Worm (Caenorhabditis elegans): Measurements from ENCODE around the gene mrps-21.

Gene mrps-21

ce11 chrIV:4673332-4673731, 14.0 kb upstream of the mrps-21 start:
- TF ChIP-seq nhr-237 (tag; optimal IDR thresholded peaks at IDR 0.05) = no peak
- TF ChIP-seq skn-1 (tag; optimal IDR thresholded peaks at IDR 0.05) = no peak
- no peak for TF ChIP-seq mab-5 (tag; optimal IDR thresholded peaks at IDR 0.05)
- TF ChIP-seq fos-1 (tag; optimal IDR thresholded peaks at IDR 0.05) = no peak
- TF ChIP-seq sem-4 (tag; optimal IDR thresholded peaks at IDR 0.05) = no peak
- TF ChIP-seq gmeb-1 (tag; optimal IDR thresholded peaks at IDR 0.05) = no peak
- no peak for TF ChIP-seq elt-1 (tag; optimal IDR thresholded peaks at IDR 0.05)
- no peak for TF ChIP-seq sma-3 (GFP tag; optimal IDR thresholded peaks at IDR 0.05)
- TF ChIP-seq nhr-12 (tag; optimal IDR thresholded peaks at IDR 0.05) = no peak
- TF ChIP-seq blmp-1 (tag; optimal IDR thresholded peaks at IDR 0.05; ENCODE audit: insufficient read depth) = no peak
- no peak for TF ChIP-seq lin-13 (GFP tag; optimal IDR thresholded peaks at IDR 0.05)

ce11 chrIV:4669242-4669641, 9.9 kb upstream of the mrps-21 start, which contains the start of gene F29B9.12:
TSS of gene F29B9.12 (plus strand) at chrIV:4669542.
- TF ChIP-seq elt-3 (tag; optimal IDR thresholded peaks at IDR 0.05) = no peak
- TF ChIP-seq R02D3.7 (tag; optimal IDR thresholded peaks at IDR 0.05) = no peak
- no peak for TF ChIP-seq elt-1 (tag; optimal IDR thresholded peaks at IDR 0.05)
- TF ChIP-seq mdl-1 (tag; optimal IDR thresholded peaks at IDR 0.05) = no peak

DNA sequence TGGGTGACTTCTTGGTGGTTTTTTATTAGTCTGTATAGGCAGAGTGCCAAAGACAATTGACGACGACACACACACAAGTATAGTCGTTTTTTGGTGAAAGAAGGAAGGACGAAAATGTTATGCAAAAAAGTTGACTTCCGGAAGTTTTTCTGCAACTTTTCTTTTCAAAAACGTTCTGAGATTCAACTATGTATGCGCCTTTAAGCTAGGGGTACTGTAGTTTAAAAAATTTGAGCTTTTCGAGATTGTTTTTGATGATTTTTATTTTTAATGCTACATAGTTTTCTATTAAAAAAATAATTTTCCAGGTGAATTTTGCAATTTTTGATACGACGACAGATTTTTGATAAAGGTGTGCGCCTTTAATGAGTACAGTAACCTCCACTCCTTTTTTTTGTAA, 8.5 kb upstream of the mrps-21 start:
- TF ChIP-seq nhr-12 (tag; optimal IDR thresholded peaks at IDR 0.05) (no peak), C34F6.9 (tag; optimal IDR thresholded peaks at IDR 0.05) (no peak), egl-27 (tag; optimal IDR thresholded peaks at IDR 0.05) (no peak), nhr-21 (tag; optimal IDR thresholded peaks at IDR 0.05) (no peak), sma-9 (GFP tag; optimal IDR thresholded peaks at IDR 0.05) (no peak), sma-9 (tag; optimal IDR thresholded peaks at IDR 0.05) (no peak), lin-11 (tag; optimal IDR thresholded peaks at IDR 0.05) (no peak)

DNA sequence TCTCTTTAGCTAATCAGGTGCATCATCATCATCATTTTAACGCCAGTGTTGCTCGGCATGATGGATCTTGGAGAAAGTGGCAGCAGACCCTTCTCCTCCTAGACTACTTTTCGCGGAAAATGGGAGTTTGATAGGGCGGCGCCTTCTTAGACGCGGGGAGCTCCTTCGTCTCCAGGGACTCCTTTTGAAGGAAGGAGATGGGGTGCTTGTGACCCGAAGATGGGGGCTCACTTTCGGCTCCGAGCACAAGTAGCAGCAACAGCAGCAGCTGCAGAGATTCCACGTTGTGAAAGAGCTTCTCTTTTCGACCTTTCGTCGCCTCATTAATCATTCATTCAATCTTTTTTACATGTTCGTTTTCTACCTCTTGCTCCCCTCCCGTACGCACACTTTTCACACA, 8.1 kb upstream of the mrps-21 start:
- no peak for TF ChIP-seq Y55F3AM.14 (GFP tag; optimal IDR thresholded peaks at IDR 0.05)
- no peak for TF ChIP-seq nhr-12 (tag; optimal IDR thresholded peaks at IDR 0.05)
- TF ChIP-seq lin-13 (GFP tag; optimal IDR thresholded peaks at IDR 0.05) = no peak
- no peak for TF ChIP-seq ceh-16 (tag; optimal IDR thresholded peaks at IDR 0.05)
- no peak for TF ChIP-seq lin-11 (tag; optimal IDR thresholded peaks at IDR 0.05)
- TF ChIP-seq unc-39 (tag; optimal IDR thresholded peaks at IDR 0.05) = no peak
- no peak for TF ChIP-seq nhr-77 (tag; optimal IDR thresholded peaks at IDR 0.05)
- TF ChIP-seq skn-1 (tag; optimal IDR thresholded peaks at IDR 0.05) = no peak
- TF ChIP-seq dmd-4 (tag; optimal IDR thresholded peaks at IDR 0.05) = no peak
- no peak for TF ChIP-seq fos-1 (tag; optimal IDR thresholded peaks at IDR 0.05)
- TF ChIP-seq nhr-237 (tag; optimal IDR thresholded peaks at IDR 0.05) = no peak
- TF ChIP-seq ztf-4 (tag; optimal IDR thresholded peaks at IDR 0.05) = no peak
- TF ChIP-seq C34F6.9 (tag; optimal IDR thresholded peaks at IDR 0.05) = no peak
- TF ChIP-seq blmp-1 (tag; optimal IDR thresholded peaks at IDR 0.05; ENCODE audit: insufficient read depth) = no peak
- TF ChIP-seq gmeb-1 (tag; optimal IDR thresholded peaks at IDR 0.05) = no peak
- TF ChIP-seq ztf-11 (tag; optimal IDR thresholded peaks at IDR 0.05) = no peak
- no peak for TF ChIP-seq elt-1 (tag; optimal IDR thresholded peaks at IDR 0.05)
- no peak for TF ChIP-seq unc-55 (GFP tag; optimal IDR thresholded peaks at IDR 0.05)
- no peak for TF ChIP-seq lin-39 (tag; optimal IDR thresholded peaks at IDR 0.05)

ce11 chrIV:4665079-4665478, 5.8 kb upstream of the mrps-21 start, which contains the start of gene F29B9.1:
TSS of gene F29B9.1 (plus strand) at chrIV:4665379.
- no peak for TF ChIP-seq F13H6.1 (tag; optimal IDR thresholded peaks at IDR 0.05)
- no peak for TF ChIP-seq unc-39 (tag; optimal IDR thresholded peaks at IDR 0.05)
- no peak for TF ChIP-seq nhr-237 (tag; optimal IDR thresholded peaks at IDR 0.05)
- TF ChIP-seq ztf-4 (tag; optimal IDR thresholded peaks at IDR 0.05) = no peak
- TF ChIP-seq snpc-4 (tag; optimal IDR thresholded peaks at IDR 0.05) = no peak
- TF ChIP-seq mbf-1 (tag; optimal IDR thresholded peaks at IDR 0.05) = no peak
- no peak for TF ChIP-seq unc-62 (GFP tag; optimal IDR thresholded peaks at IDR 0.05)
- no peak for TF ChIP-seq nhr-6 (tag; optimal IDR thresholded peaks at IDR 0.05)
- TF ChIP-seq alr-1 (tag; optimal IDR thresholded peaks at IDR 0.05) = no peak
- no peak for TF ChIP-seq ama-1 (optimal IDR thresholded peaks at IDR 0.05)
- TF ChIP-seq mab-5 (tag; optimal IDR thresholded peaks at IDR 0.05) = no peak
- TF ChIP-seq mdl-1 (tag; optimal IDR thresholded peaks at IDR 0.05) = no peak
- no peak for TF ChIP-seq egl-27 (tag; optimal IDR thresholded peaks at IDR 0.05)

Data from whole organism, L2 larva.